Fruit fly (Drosophila melanogaster) whole organism, pupa: ENCODE results near the gene CG33688.

Source experiments
- CG10348 ChIP-seq: fragments of 200-800 bp; sonication (Bioruptor generic); IDR thresholded peaks from 2 replicates; pipeline ENCODE4 v1.3.6; 2022; ENCODE audit warnings: missing biosample characterization, missing genetic modification characterization
- CG12605 ChIP-seq: fragments of 200-800 bp; sonication (Bioruptor generic); IDR thresholded peaks from 2 replicates; pipeline ENCODE4 v1.3.6; 2022; ENCODE audit warnings: missing biosample characterization, missing genetic modification characterization
- CG13204 ChIP-seq: fragments of 200-800 bp; sonication (Bioruptor generic); optimal IDR thresholded peaks from 2 replicates; lab custom pipeline; 2018; ENCODE audit warnings: missing biosample characterization, mild to moderate bottlenecking, missing genetic modification characterization, moderate library complexity
- CG14655 ChIP-seq: fragments of 200-800 bp; sonication (Bioruptor generic); optimal IDR thresholded peaks from 3 replicates; lab custom pipeline; 2017; ENCODE audit warnings: mild to moderate bottlenecking, missing biosample characterization, missing genetic modification reagents, missing genetic modification characterization
- CG15710 ChIP-seq: fragments of 200-800 bp; sonication (Bioruptor generic); optimal IDR thresholded peaks from 2 replicates; lab custom pipeline; 2018; ENCODE audit warnings: missing biosample characterization, mild to moderate bottlenecking, missing genetic modification characterization, moderate library complexity
- CG17806 ChIP-seq: fragments of 200-800 bp; sonication (Bioruptor generic); optimal IDR thresholded peaks from 2 replicates; lab custom pipeline; 2018; ENCODE audit warnings: missing biosample characterization, mild to moderate bottlenecking, missing genetic modification characterization, moderate library complexity
- CG32121 ChIP-seq: fragments of 200-800 bp; sonication (Bioruptor generic); IDR thresholded peaks from 2 replicates; pipeline ENCODE4 v1.3.6; 2022; ENCODE audit warnings: missing biosample characterization, missing genetic modification characterization
- CG34367 ChIP-seq: fragments of 200-800 bp; sonication (Bioruptor generic); optimal IDR thresholded peaks from 2 replicates; lab custom pipeline; 2018; ENCODE audit warnings: missing biosample characterization, mild to moderate bottlenecking, missing genetic modification characterization
- CG4496 ChIP-seq: fragments of 200-800 bp; sonication (Bioruptor generic); IDR thresholded peaks from 3 replicates; pipeline ENCODE4 v1.3.6; 2022; ENCODE audit warnings: missing biosample characterization, missing genetic modification characterization
- CG8159 ChIP-seq: fragments of 200-800 bp; sonication (Bioruptor generic); optimal IDR thresholded peaks from 3 replicates; lab custom pipeline; 2018; ENCODE audit warnings: missing biosample characterization, mild to moderate bottlenecking, missing genetic modification characterization, moderate library complexity
- CG8301 ChIP-seq: fragments of 200-800 bp; sonication (Bioruptor generic); optimal IDR thresholded peaks from 2 replicates; lab custom pipeline; 2018; ENCODE audit warnings: missing biosample characterization, mild to moderate bottlenecking, missing genetic modification characterization
- CG9948 ChIP-seq: fragments of 200-800 bp; sonication (Bioruptor generic); optimal IDR thresholded peaks from 2 replicates; lab custom pipeline; 2018; ENCODE audit warnings: missing biosample characterization, mild to moderate bottlenecking, missing genetic modification characterization, moderate library complexity
- D1 ChIP-seq: fragments of 200-800 bp; sonication (Bioruptor generic); optimal IDR thresholded peaks from 2 replicates; lab custom pipeline; 2018; ENCODE audit warnings: missing biosample characterization, mild to moderate bottlenecking, missing genetic modification characterization, moderate library complexity
- EcR ChIP-seq: fragments of 200-800 bp; sonication (Bioruptor generic); optimal IDR thresholded peaks from 3 replicates; lab custom pipeline; 2019; ENCODE audit warnings: missing biosample characterization, missing genetic modification characterization, mild to moderate bottlenecking, moderate library complexity, missing genetic modification reagents
- Ets98B ChIP-seq: fragments of 200-800 bp; sonication (Bioruptor generic); IDR thresholded peaks from 2 replicates; pipeline ENCODE4 v1.3.6; 2022; ENCODE audit warnings: missing biosample characterization, missing genetic modification characterization
- Pif1A ChIP-seq: fragments of 200-800 bp; sonication (Bioruptor generic); optimal IDR thresholded peaks from 3 replicates; lab custom pipeline; 2016; ENCODE audit warnings: missing biosample characterization, missing genetic modification characterization
- Pif1B ChIP-seq: fragments of 200-800 bp; sonication (Bioruptor generic); optimal IDR thresholded peaks from 3 replicates; lab custom pipeline; 2016; ENCODE audit warnings: missing biosample characterization, missing genetic modification characterization
- Snoo ChIP-seq: fragments of 200-800 bp; sonication (Bioruptor generic); optimal IDR thresholded peaks from 3 replicates; lab custom pipeline; 2017; ENCODE audit warnings: missing biosample characterization, mild to moderate bottlenecking, missing genetic modification characterization, inconsistent platforms
- fd96Ca ChIP-seq: fragments of 200-800 bp; sonication (Bioruptor generic); IDR thresholded peaks from 3 replicates; pipeline ENCODE4 v1.3.6; 2022; ENCODE audit warnings: missing biosample characterization, missing genetic modification characterization
- gl ChIP-seq: fragments of 200-800 bp; sonication (Bioruptor generic); optimal IDR thresholded peaks from 2 replicates; lab custom pipeline; 2018; ENCODE audit warnings: missing biosample characterization, mild to moderate bottlenecking, missing genetic modification characterization
- rn ChIP-seq: fragments of 200-800 bp; sonication (Bioruptor generic); IDR thresholded peaks from 2 replicates; pipeline ENCODE4 v1.3.6; 2022; ENCODE audit warnings: missing biosample characterization, missing genetic modification characterization

The CG33688 gene

dm6 chr3L:16160073-16160398 is 39.0 kb upstream of the CG33688 start:
- TF ChIP-seq CG8301: no peak
- no peak for TF ChIP-seq rn (GFP tag; lab: Robert Waterston, UW)
- no peak for TF ChIP-seq CG8159 (tag; lab: Kevin White, UChicago)
- TF ChIP-seq fd96Ca (GFP tag; lab: Robert Waterston, UW): no peak
- TF ChIP-seq CG34367: no peak
- no peak for TF ChIP-seq Ets98B (GFP tag; lab: Robert Waterston, UW)
- TF ChIP-seq CG9948: no peak
- no peak for TF ChIP-seq Pif1A (GFP tag; lab: Kevin White, UChicago)
- TF ChIP-seq CG17806: no peak
- TF ChIP-seq gl (tag; lab: Kevin White, UChicago): no peak
- TF ChIP-seq CG15710 (tag; lab: Kevin White, UChicago): no peak
- TF ChIP-seq CG32121 (GFP tag; lab: Robert Waterston, UW): no peak
- TF ChIP-seq CG10348 (GFP tag; lab: Robert Waterston, UW): no peak
- TF ChIP-seq Pif1B (GFP tag; lab: Kevin White, UChicago): no peak
- no peak for TF ChIP-seq D1 (tag; lab: Kevin White, UChicago)
- TF ChIP-seq CG13204: no peak
- no peak for TF ChIP-seq EcR (GFP tag; lab: Kevin White, UChicago)
- TF ChIP-seq CG12605 (GFP tag; lab: Robert Waterston, UW): no peak

- TF ChIP-seq CG9948 (peak; percentile 31), CG10348 (GFP tag; lab: Robert Waterston, UW) (no peak), CG8301 (peak; percentile 60), CG13204 (no peak), CG12605 (GFP tag; lab: Robert Waterston, UW) (no peak), CG4496 (GFP tag; lab: Robert Waterston, UW) (no peak; the same call in 2 of the 3 replicates), gl (tag; lab: Kevin White, UChicago) (no peak), EcR (GFP tag; lab: Kevin White, UChicago) (no peak), CG8159 (tag; lab: Kevin White, UChicago) (peak; percentile 7), Snoo (tag; lab: Kevin White, UChicago) (no peak), fd96Ca (GFP tag; lab: Robert Waterston, UW) (0 out of 3 replicates have a peak, but pooled peaks have one; percentile 20), Pif1B (GFP tag; lab: Kevin White, UChicago) (no peak), CG14655 (GFP tag; lab: Kevin White, UChicago) (peak; percentile 63), CG34367 (no peak), CG32121 (GFP tag; lab: Robert Waterston, UW) (0 out of 2 replicates have a peak, but pooled peaks have one; percentile 38), Pif1A (GFP tag; lab: Kevin White, UChicago) (peak; percentile 4), D1 (tag; lab: Kevin White, UChicago) (no peak), rn (GFP tag; lab: Robert Waterston, UW) (no peak), CG15710 (tag; lab: Kevin White, UChicago) (peak; percentile 40), CG17806 (peak; percentile 36), Ets98B (GFP tag; lab: Robert Waterston, UW) (no peak)
Measured at dm6 chr3L:16160420-16161069, 38.5 kb upstream of the CG33688 start.

dm6 chr3L:16161131-16161530 is 37.9 kb upstream of the CG33688 start:
- TF ChIP-seq EcR (GFP tag; lab: Kevin White, UChicago) (peak; percentile 40), CG13204 (no peak), fd96Ca (GFP tag; lab: Robert Waterston, UW) (no peak)

- no peak for TF ChIP-seq CG13204
- peak; percentile 18 for TF ChIP-seq Snoo (tag; lab: Kevin White, UChicago)
- TF ChIP-seq EcR (GFP tag; lab: Kevin White, UChicago): peak; percentile 95
- peak; percentile 66 for TF ChIP-seq CG9948
- peak; percentile 88 for TF ChIP-seq CG8301
- TF ChIP-seq CG32121 (GFP tag; lab: Robert Waterston, UW): peak; percentile 39; the same call in 1 of the 2 replicates
- TF ChIP-seq fd96Ca (GFP tag; lab: Robert Waterston, UW): peak; percentile 52
- no peak for TF ChIP-seq D1 (tag; lab: Kevin White, UChicago)
- TF ChIP-seq rn (GFP tag; lab: Robert Waterston, UW): no peak
- TF ChIP-seq CG15710 (tag; lab: Kevin White, UChicago): peak; percentile 75
- TF ChIP-seq gl (tag; lab: Kevin White, UChicago): no peak
- TF ChIP-seq Pif1A (GFP tag; lab: Kevin White, UChicago): peak; percentile 82
- TF ChIP-seq CG14655 (GFP tag; lab: Kevin White, UChicago): peak; percentile 90
- peak; percentile 48; the same call in 1 of the 2 replicates for TF ChIP-seq CG12605 (GFP tag; lab: Robert Waterston, UW)
- TF ChIP-seq CG17806: peak; percentile 64
- TF ChIP-seq Ets98B (GFP tag; lab: Robert Waterston, UW): peak; percentile 74
- peak; percentile 65 for TF ChIP-seq CG4496 (GFP tag; lab: Robert Waterston, UW)
- 0 out of 2 replicates have a peak, but pooled peaks have one; percentile 10 for TF ChIP-seq CG10348 (GFP tag; lab: Robert Waterston, UW)
- peak; percentile 61 for TF ChIP-seq Pif1B (GFP tag; lab: Kevin White, UChicago)
- TF ChIP-seq CG34367: peak; percentile 63
- peak; percentile 72 for TF ChIP-seq CG8159 (tag; lab: Kevin White, UChicago)
Measured at dm6 chr3L:16161847-16162556, 37.0 kb upstream of the CG33688 start.
